Worm (Caenorhabditis elegans) whole organism, L4 larva: ENCODE results near the gene suox-1.

Source experiments
- dve-1 ChIP-seq: sonication (generic microtip); optimal IDR thresholded peaks from 2 replicates; lab custom pipeline; 2017; ENCODE audit warnings: antibody characterized with exemption, mild to moderate bottlenecking, missing genetic modification characterization, missing compliant biosample characterization; ENCODE audit not compliant: insufficient read depth
- hif-1 ChIP-seq, 2 experiments: sonication (generic microtip); optimal IDR thresholded peaks; 2 replicates each; lab custom pipeline; 2016 to 2017; ENCODE audit warnings: missing compliant biosample characterization in 2 of 2, missing genetic modification characterization in 2 of 2, missing genetic modification reagents in 2 of 2, missing genotype in 2 of 2, mild to moderate bottlenecking in 1 of 2
- unc-130 ChIP-seq: sonication (generic microtip); optimal IDR thresholded peaks from 2 replicates; lab custom pipeline; 2016; ENCODE audit warnings: missing genetic modification reagents, missing genetic modification characterization, missing compliant biosample characterization
- unc-62 ChIP-seq, 3 experiments: fragments of 150-350 bp in 1 of 3; sonication (generic microtip); optimal IDR thresholded peaks in 2 of 3; peaks in 1 of 3; 1 replicate in 1 of 3; 2 replicates in 2 of 3; lab custom pipeline; 2014 to 2017; ENCODE audit warnings: missing biosample characterization in 3 of 3, missing genetic modification characterization in 3 of 3, missing genetic modification reagents in 3 of 3, missing genotype in 1 of 3
- zfp-2 ChIP-seq: sonication (generic microtip); optimal IDR thresholded peaks from 2 replicates; lab custom pipeline; 2016; ENCODE audit warnings: mild to moderate bottlenecking, missing genetic modification characterization, missing compliant biosample characterization
- ztf-11 ChIP-seq: fragments of 150-350 bp; optimal IDR thresholded peaks from 2 replicates; lab custom pipeline; 2014; ENCODE audit warnings: missing biosample characterization, missing genetic modification characterization

ce11 chrX:15504795-15505194 lies 7.4 kb downstream of the suox-1 start, which contains the start of gene tbh-1:
- TF ChIP-seq unc-62 (GFP tag; optimal IDR thresholded peaks at IDR 0.05 in 1 of 2; lab: Kevin White, UChicago) (no peak), unc-62 (tag; optimal IDR thresholded peaks at IDR 0.05; lab: Kevin White, UChicago) (no peak), unc-130 (no peak), dve-1 (no peak), ztf-11 (tag; lab: Kevin White, UChicago) (no peak), hif-1 (tag; optimal IDR thresholded peaks at IDR 0.05; lab: Kevin White, UChicago) (no peak), zfp-2 (tag; lab: Kevin White, UChicago) (no peak)
